Fruit fly (Drosophila melanogaster): ENCODE data around the gene CheA87a.

DNA sequence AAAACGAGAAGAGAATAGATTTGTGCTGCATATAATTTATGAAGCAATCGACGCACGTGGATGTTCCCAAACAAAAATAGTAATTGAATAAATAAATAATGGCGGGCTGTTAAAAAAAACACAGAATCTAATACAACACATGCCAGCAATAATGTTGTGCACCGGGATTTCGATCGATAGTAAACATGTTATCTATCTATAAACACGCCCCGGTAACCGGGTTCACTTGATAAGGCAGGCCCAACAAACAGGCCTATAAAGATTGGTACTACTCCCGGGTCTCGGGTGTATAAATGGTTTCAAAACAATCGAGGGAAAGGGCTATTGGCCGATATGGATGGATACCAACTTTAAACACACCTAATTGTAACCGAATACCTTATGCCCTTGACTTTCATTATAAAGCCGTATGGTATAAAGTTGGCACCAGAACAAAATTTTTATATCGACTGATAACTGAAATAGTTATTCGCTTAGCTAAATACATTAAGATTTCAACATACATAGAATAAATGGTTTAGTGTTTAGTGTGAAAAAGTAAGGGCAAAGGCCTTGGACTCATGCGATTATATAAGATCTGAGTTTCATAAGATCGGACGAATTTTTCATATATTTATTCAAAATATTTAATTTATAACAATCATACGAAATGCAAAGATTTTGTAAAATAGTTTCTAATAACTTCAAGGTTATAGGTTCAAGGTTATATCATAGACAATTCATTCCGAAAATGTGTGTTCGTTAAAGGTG lies 3.6 kb upstream of the CheA87a start:
- TF ChIP-seq psq (optimal IDR thresholded peaks at IDR 0.05), result no peak
- TF ChIP-seq pan (optimal IDR thresholded peaks at IDR 0.05), result no peak
- no peak for TF ChIP-seq CG8478 (optimal IDR thresholded peaks at IDR 0.05)
- no peak for TF ChIP-seq EcR (GFP tag; optimal IDR thresholded peaks at IDR 0.05)

Data from whole organism.